ENCODE assay signal across 2 worm cellular contexts in genomic region chrIV:1818467-1819076, ce11.
A peak's percentile ranks its signal among the peaks of the same experiment; 100 is the strongest.
TF ChIP-seq lines count a peak whose summit lies in the region.

No protein-coding gene starts in this region.

TF ChIP-seq in whole organism, L4 larva, 104 proteins besides CTCF, POLR2A, EP300 and RAD21:
- TF ChIP-seq T26A8.4 (GFP tag; IDR thresholded peaks at IDR 0.05; lab: Robert Waterston, UW) (no peak), lin-39 (tag; optimal IDR thresholded peaks at IDR 0.05; lab: Kevin White, UChicago) (no peak), hlh-30 (tag; optimal IDR thresholded peaks at IDR 0.05; lab: Kevin White, UChicago; ENCODE audit: insufficient read depth) (no peak), snpc-4 (tag; optimal IDR thresholded peaks at IDR 0.05; lab: Kevin White, UChicago) (no peak), nhr-25 (tag; optimal IDR thresholded peaks at IDR 0.05; lab: Kevin White, UChicago; ENCODE audit: borderline replicate concordance, insufficient read depth) (no peak), zfp-2 (tag; optimal IDR thresholded peaks at IDR 0.05; lab: Kevin White, UChicago) (no peak), lin-38 (GFP tag; IDR thresholded peaks at IDR 0.05; lab: Robert Waterston, UW) (0 out of 2 replicates have a peak, but pooled peaks have one; percentile 5), unc-39 (tag; optimal IDR thresholded peaks at IDR 0.05; lab: Kevin White, UChicago) (no peak), lim-7 (GFP tag; IDR thresholded peaks at IDR 0.05; lab: Robert Waterston, UW) (no peak), ceh-32 (tag; optimal IDR thresholded peaks at IDR 0.05; lab: Kevin White, UChicago; ENCODE audit: poor library complexity) (no peak), mxl-2 (GFP tag; conservative IDR thresholded peaks at IDR 0.05; lab: Robert Waterston, UW) (no peak), set-16 (GFP tag; IDR thresholded peaks at IDR 0.05; lab: Robert Waterston, UW) (peak; percentile 95), nhr-6 (tag; optimal IDR thresholded peaks at IDR 0.05; lab: Kevin White, UChicago) (no peak), unc-130 (GFP tag; optimal IDR thresholded peaks at IDR 0.05; lab: Kevin White, UChicago) (no peak), lin-1 (GFP tag; IDR thresholded peaks at IDR 0.05; lab: Robert Waterston, UW) (no peak), aha-1 (tag; lab: Kevin White, UChicago) (peak; percentile 38), snpc-1.2 (GFP tag; IDR thresholded peaks at IDR 0.05; lab: Robert Waterston, UW) (0 out of 2 replicates have a peak, but pooled peaks have one; percentile 22), egl-27 (tag; optimal IDR thresholded peaks at IDR 0.05; lab: Kevin White, UChicago) (no peak)

TF ChIP-seq in whole organism, young adult, 124 proteins besides CTCF, POLR2A, EP300 and RAD21:
- TF ChIP-seq zfh-2 (GFP tag; conservative IDR thresholded peaks at IDR 0.05; lab: Robert Waterston, UW), result peak; percentile 91
- TF ChIP-seq Y53F4B.3 (GFP tag; IDR thresholded peaks at IDR 0.05; lab: Robert Waterston, UW), result no peak
- no peak for TF ChIP-seq aptf-2 (GFP tag; conservative IDR thresholded peaks at IDR 0.05; lab: Robert Waterston, UW)
- no peak for TF ChIP-seq atf-7 (tag; optimal IDR thresholded peaks at IDR 0.05; lab: Kevin White, UChicago)
- TF ChIP-seq egrh-3 (GFP tag; IDR thresholded peaks at IDR 0.05; lab: Robert Waterston, UW), result peak; percentile 76
- TF ChIP-seq snpc-1.3 (tag; optimal IDR thresholded peaks at IDR 0.05; lab: Kevin White, UChicago; ENCODE audit: insufficient read depth), result no peak
- no peak for TF ChIP-seq F39B2.1 (GFP tag; IDR thresholded peaks at IDR 0.05; lab: Robert Waterston, UW)
- no peak for TF ChIP-seq bed-1 (GFP tag; IDR thresholded peaks at IDR 0.05; lab: Robert Waterston, UW)
TF ChIP-seq in whole organism, young adult: peak in this region for 2.
